Fruit fly (Drosophila melanogaster) whole organism, embryonic: ENCODE data around the gene CG7627.
A peak's percentile ranks its signal among the peaks of the same experiment; 100 is the strongest.

Experiments used
- CG11695 ChIP-seq: fragments of 200-800 bp; sonication (Bioruptor generic); IDR thresholded peaks from 3 replicates; pipeline ENCODE4 v1.3.6; 2022; ENCODE audit warnings: missing biosample characterization, missing genetic modification characterization
- CG13624 ChIP-seq: fragments of 200-800 bp; sonication (Bioruptor generic); optimal IDR thresholded peaks from 2 replicates; lab custom pipeline; 2016; ENCODE audit warnings: missing biosample characterization, missing genetic modification characterization
- CG14860 ChIP-seq: fragments of 200-800 bp; sonication (Bioruptor generic); IDR thresholded peaks from 3 replicates; pipeline ENCODE4 v1.3.6; 2022; ENCODE audit warnings: missing biosample characterization, missing genetic modification characterization; ENCODE audit not compliant: partially characterized antibody
- CG8359 ChIP-seq: fragments of 200-800 bp; sonication (Bioruptor generic); optimal IDR thresholded peaks from 2 replicates; lab custom pipeline; 2017; ENCODE audit warnings: missing biosample characterization, mild to moderate bottlenecking, missing genetic modification characterization, borderline replicate concordance
- CG8478 ChIP-seq: fragments of >200 bp; optimal IDR thresholded peaks from 2 replicates; lab custom pipeline; 2018
- HmgZ ChIP-seq: fragments of 200-800 bp; sonication (Bioruptor generic); optimal IDR thresholded peaks from 2 replicates; lab custom pipeline; 2018; ENCODE audit warnings: missing biosample characterization, mild to moderate bottlenecking, missing genetic modification characterization
- Rfx ChIP-seq: fragments of 200-800 bp; sonication (Bioruptor generic); IDR thresholded peaks from 2 replicates; pipeline ENCODE4 v1.3.6; 2022; ENCODE audit warnings: missing biosample characterization, missing genetic modification characterization
- Six4 ChIP-seq: fragments of 200-800 bp; sonication (Bioruptor generic); optimal IDR thresholded peaks from 2 replicates; lab custom pipeline; 2016; ENCODE audit warnings: missing biosample characterization, missing genetic modification characterization
- cato ChIP-seq: fragments of 200-800 bp; sonication (Bioruptor generic); optimal IDR thresholded peaks from 2 replicates; lab custom pipeline; 2016; ENCODE audit warnings: missing biosample characterization, missing genetic modification characterization, borderline replicate concordance
- dimm ChIP-seq: fragments of 200-800 bp; sonication (Bioruptor generic); IDR thresholded peaks from 2 replicates; pipeline ENCODE4 v1.3.6; 2022; ENCODE audit warnings: missing biosample characterization, missing genetic modification characterization

DNA sequence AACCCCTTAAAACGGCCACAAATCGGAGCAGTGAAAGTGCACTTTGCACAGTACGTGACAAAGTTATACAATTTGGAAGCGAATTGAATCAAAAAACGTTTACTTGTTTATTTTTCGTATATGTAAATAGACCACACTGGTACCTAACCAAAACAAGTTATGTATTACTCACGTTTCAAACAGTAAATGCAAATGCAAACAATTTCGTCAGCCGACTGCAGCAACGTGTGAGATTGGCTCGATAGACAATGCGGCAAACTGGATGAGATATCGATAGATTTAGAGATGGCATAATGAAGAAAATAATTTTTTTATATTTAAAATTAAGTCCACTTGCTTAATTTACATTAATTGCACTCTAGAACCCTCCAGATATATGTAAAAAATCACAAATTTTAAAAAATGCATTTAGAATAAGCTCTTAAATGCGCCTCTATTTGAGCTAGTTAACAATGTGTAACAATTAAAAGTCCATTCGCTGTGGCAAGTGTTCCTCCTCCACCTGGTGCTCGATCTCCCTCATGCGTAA is 19.3 kb upstream of the CG7627 start, which contains the start of gene AlaRS:
- no peak for TF ChIP-seq CG8478 (lab: Kevin White, UChicago)
- peak; percentile 18 for TF ChIP-seq Six4 (GFP tag; lab: Kevin White, UChicago)
- no peak for TF ChIP-seq dimm (GFP tag; lab: Robert Waterston, UW)
- no peak for TF ChIP-seq cato (GFP tag; lab: Kevin White, UChicago)
- no peak for TF ChIP-seq CG11695 (GFP tag; lab: Robert Waterston, UW)
- peak; percentile 29 for TF ChIP-seq HmgZ (tag; lab: Kevin White, UChicago)
- TF ChIP-seq Rfx, result peak; percentile 41; the same call in 1 of the 2 replicates
- TF ChIP-seq CG14860, result peak; percentile 41; the same call in 1 of the 3 replicates
- no peak for TF ChIP-seq CG8359 (GFP tag; lab: Kevin White, UChicago)
- peak; percentile 20 for TF ChIP-seq CG13624 (GFP tag; lab: Kevin White, UChicago)
